Worm (Caenorhabditis elegans) whole organism, young adult: ENCODE measurements around the gene tftc-3.

Experiments
- B0336.3 ChIP-seq: fragments of 200-800 bp; sonication (Bioruptor generic); IDR thresholded peaks from 2 replicates; pipeline ENCODE4 v1.3.6; 2022; ENCODE audit warnings: missing genetic modification characterization, missing compliant biosample characterization
- C06A6.2 ChIP-seq: fragments of 200-800 bp; sonication (Bioruptor generic); conservative IDR thresholded peaks from 2 replicates; pipeline ENCODE4 v1.3.6; 2022; ENCODE audit warnings: missing genetic modification characterization, missing compliant biosample characterization
- F49E8.2 ChIP-seq: sonication (generic microtip); optimal IDR thresholded peaks from 3 replicates; lab custom pipeline; 2017; ENCODE audit warnings: missing genetic modification characterization, mild to moderate bottlenecking, missing compliant biosample characterization, antibody characterized with exemption, moderate library complexity; ENCODE audit not compliant: insufficient read depth
- F52B5.7 ChIP-seq: sonication (generic microtip); optimal IDR thresholded peaks from 2 replicates; lab custom pipeline; 2016; ENCODE audit warnings: mild to moderate bottlenecking, missing genetic modification characterization, missing compliant biosample characterization
- T26A5.8 ChIP-seq: sonication (generic microtip); optimal IDR thresholded peaks from 2 replicates; lab custom pipeline; 2016; ENCODE audit warnings: missing genetic modification characterization, missing compliant biosample characterization
- Y67H2A.10 ChIP-seq: fragments of 200-800 bp; sonication (Bioruptor generic); conservative IDR thresholded peaks from 2 replicates; pipeline ENCODE4 v1.3.6; 2022; ENCODE audit warnings: missing genetic modification reagents, missing genetic modification characterization, missing compliant biosample characterization
- ZK185.1 ChIP-seq: sonication (generic microtip); optimal IDR thresholded peaks from 2 replicates; lab custom pipeline; 2016; ENCODE audit warnings: mild to moderate bottlenecking, missing genetic modification characterization, missing compliant biosample characterization; ENCODE audit not compliant: poor library complexity, severe bottlenecking
- akir-1 ChIP-seq: fragments of 200-800 bp; sonication (Bioruptor generic); optimal IDR thresholded peaks from 2 replicates; lab custom pipeline; 2018; ENCODE audit warnings: mild to moderate bottlenecking, missing genetic modification characterization, moderate library complexity, missing compliant biosample characterization
- atf-7 ChIP-seq: sonication (generic microtip); optimal IDR thresholded peaks from 2 replicates; lab custom pipeline; 2017; ENCODE audit warnings: mild to moderate bottlenecking, missing genetic modification characterization, missing compliant biosample characterization
- attf-3 ChIP-seq: fragments of 200-800 bp; sonication (Bioruptor generic); conservative IDR thresholded peaks from 2 replicates; pipeline ENCODE4 v1.3.6; 2022; ENCODE audit warnings: missing genetic modification reagents, missing genetic modification characterization, missing compliant biosample characterization
- bed-1 ChIP-seq: fragments of 200-800 bp; sonication (Bioruptor generic); IDR thresholded peaks from 2 replicates; pipeline ENCODE4 v1.3.6; 2022; ENCODE audit warnings: missing genetic modification reagents, missing genetic modification characterization, missing compliant biosample characterization
- bed-2 ChIP-seq: fragments of 200-800 bp; sonication (Bioruptor generic); IDR thresholded peaks from 2 replicates; pipeline ENCODE4 v1.3.6; 2022; ENCODE audit warnings: missing genetic modification reagents, missing genetic modification characterization, missing compliant biosample characterization
- ccch-3 ChIP-seq: fragments of 200-800 bp; sonication (Bioruptor generic); optimal IDR thresholded peaks from 2 replicates; lab custom pipeline; 2018; ENCODE audit warnings: mild to moderate bottlenecking, missing genetic modification characterization, missing compliant biosample characterization
- cebp-1 ChIP-seq, 2 experiments: fragments of 200-800 bp in 1 of 2; sonication (Bioruptor generic) in 1 of 2; sonication (generic microtip) in 1 of 2; IDR thresholded peaks in 1 of 2; optimal IDR thresholded peaks in 1 of 2; 2 replicates each; pipeline versions ENCODE4 v1.3.6 to Lab custom; 2017 to 2022; ENCODE audit warnings: missing compliant biosample characterization in 2 of 2, missing genetic modification characterization in 2 of 2, mild to moderate bottlenecking in 1 of 2, missing genetic modification reagents in 1 of 2, moderate library complexity in 1 of 2
- dox-1 ChIP-seq: fragments of 200-800 bp; sonication (Bioruptor generic); IDR thresholded peaks from 2 replicates; pipeline ENCODE4 v1.3.6; 2022; ENCODE audit warnings: missing genetic modification reagents, missing genetic modification characterization, missing compliant biosample characterization
- efl-1 ChIP-seq: fragments of 150-350 bp; optimal IDR thresholded peaks from 2 replicates; lab custom pipeline; 2014; ENCODE audit warnings: missing biosample characterization, missing genetic modification reagents, missing genetic modification characterization
- egl-44 ChIP-seq: fragments of 200-800 bp; sonication (Bioruptor generic); IDR thresholded peaks from 2 replicates; pipeline ENCODE4 v1.3.6; 2022; ENCODE audit warnings: missing genetic modification reagents, missing genetic modification characterization, missing compliant biosample characterization
- fkh-3 ChIP-seq: sonication (generic microtip); optimal IDR thresholded peaks from 2 replicates; lab custom pipeline; 2016; ENCODE audit warnings: mild to moderate bottlenecking, missing genetic modification characterization, missing compliant biosample characterization
- hlh-26 ChIP-seq: fragments of 200-800 bp; sonication (Bioruptor generic); conservative IDR thresholded peaks from 2 replicates; pipeline ENCODE4 v1.3.6; 2022; ENCODE audit warnings: missing genetic modification reagents, missing genetic modification characterization, missing compliant biosample characterization
- hsf-1 ChIP-seq: fragments of 200-800 bp; sonication (Bioruptor generic); IDR thresholded peaks from 2 replicates; pipeline ENCODE4 v1.3.6; 2022; ENCODE audit warnings: missing genetic modification reagents, missing genetic modification characterization, missing compliant biosample characterization
- lsy-27 ChIP-seq: sonication (generic microtip); optimal IDR thresholded peaks from 2 replicates; lab custom pipeline; 2017; ENCODE audit warnings: missing genetic modification characterization, mild to moderate bottlenecking, missing compliant biosample characterization, antibody characterized with exemption, missing genotype, borderline replicate concordance; ENCODE audit not compliant: insufficient read depth
- mes-4 ChIP-seq: sonication (generic microtip); optimal IDR thresholded peaks from 2 replicates; lab custom pipeline; 2016; ENCODE audit warnings: missing genotype, missing genetic modification characterization, missing compliant biosample characterization
- nfya-2 ChIP-seq: fragments of 200-800 bp; sonication (Bioruptor generic); IDR thresholded peaks from 2 replicates; pipeline ENCODE4 v1.3.6; 2022; ENCODE audit warnings: missing genetic modification reagents, missing genetic modification characterization, missing compliant biosample characterization
- nhr-179 ChIP-seq: sonication (generic microtip); optimal IDR thresholded peaks from 2 replicates; lab custom pipeline; 2016; ENCODE audit warnings: mild to moderate bottlenecking, missing genetic modification characterization, missing compliant biosample characterization
- nhr-27 ChIP-seq: fragments of 200-800 bp; sonication (Bioruptor generic); optimal IDR thresholded peaks from 2 replicates; lab custom pipeline; 2018; ENCODE audit warnings: mild to moderate bottlenecking, missing genetic modification characterization, moderate library complexity, missing compliant biosample characterization
- nhr-80 ChIP-seq: sonication (generic microtip); optimal IDR thresholded peaks from 2 replicates; lab custom pipeline; 2016; ENCODE audit warnings: missing genetic modification characterization, missing compliant biosample characterization
- nhr-90 ChIP-seq: sonication (generic microtip); optimal IDR thresholded peaks from 2 replicates; lab custom pipeline; 2016; ENCODE audit warnings: missing genotype, mild to moderate bottlenecking, missing genetic modification characterization, missing compliant biosample characterization
- pha-4 ChIP-seq: fragments of 150-350 bp; sonication (generic microtip); optimal IDR thresholded peaks from 2 replicates; lab custom pipeline; 2014; ENCODE audit warnings: missing biosample characterization, missing genetic modification reagents, missing genetic modification characterization
- snpc-3.4 ChIP-seq: sonication (generic microtip); optimal IDR thresholded peaks from 2 replicates; lab custom pipeline; 2017; ENCODE audit warnings: missing genetic modification characterization, mild to moderate bottlenecking, missing compliant biosample characterization, antibody characterized with exemption, moderate library complexity, missing genotype, missing genetic modification reagents
- snpc-4 ChIP-seq, 5 experiments: fragments of 150-350 bp in 1 of 5; sonication (generic microtip) in 4 of 5; optimal IDR thresholded peaks; 2 replicates each; lab custom pipeline; 2014 to 2018; ENCODE audit warnings: missing genetic modification characterization in 5 of 5, missing biosample characterization in 3 of 5, antibody characterized with exemption in 2 of 5, mild to moderate bottlenecking in 2 of 5, missing compliant biosample characterization in 2 of 5, missing genotype in 2 of 5, moderate library complexity in 2 of 5, missing genetic modification reagents in 1 of 5
- unc-62 ChIP-seq: fragments of 150-350 bp; optimal IDR thresholded peaks from 2 replicates; lab custom pipeline; 2014; ENCODE audit warnings: missing biosample characterization, missing genetic modification reagents, missing genetic modification characterization
- ztf-25 ChIP-seq: fragments of 200-800 bp; sonication (Bioruptor generic); IDR thresholded peaks from 2 replicates; pipeline ENCODE4 v1.3.6; 2022; ENCODE audit warnings: missing genetic modification reagents, missing genetic modification characterization, missing compliant biosample characterization
- ztf-28 ChIP-seq: fragments of 200-800 bp; sonication (Bioruptor generic); IDR thresholded peaks from 2 replicates; pipeline ENCODE4 v1.3.6; 2022; ENCODE audit warnings: missing genetic modification reagents, missing genetic modification characterization, missing compliant biosample characterization

Gene tftc-3

DNA sequence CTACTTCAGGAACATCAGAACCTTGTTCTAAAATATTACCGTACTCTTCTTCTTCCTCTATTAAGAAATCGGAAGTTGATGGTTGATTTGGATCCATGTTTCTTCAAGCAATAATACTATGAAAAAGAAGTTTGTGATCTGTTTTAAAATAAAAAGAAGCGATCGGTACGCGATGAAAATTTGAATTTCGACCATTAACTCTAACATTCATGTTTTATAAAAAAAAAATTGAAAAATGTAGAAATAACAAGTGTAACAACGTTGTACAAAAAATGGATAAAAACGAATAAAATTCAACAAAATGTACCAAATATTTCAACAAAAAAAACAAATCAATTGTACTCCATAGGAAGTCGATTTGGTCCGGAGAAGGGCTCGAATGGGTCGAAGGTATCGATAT lies at the start of gene tftc-3:
Gene tftc-3, minus strand, starts transcription at position 101 of the 400 bp plus-strand sequence.
- TF ChIP-seq efl-1 (GFP tag; lab: Kevin White, UChicago) (no peak), nhr-27 (tag; lab: Kevin White, UChicago) (no peak), dox-1 (GFP tag; lab: Robert Waterston, UW) (no peak), nfya-2 (no peak), F52B5.7 (no peak), bed-2 (GFP tag; lab: Robert Waterston, UW) (no peak), nhr-179 (tag; lab: Kevin White, UChicago) (no peak)
- TF ChIP-seq, all 124 proteins: peak for 0

DNA sequence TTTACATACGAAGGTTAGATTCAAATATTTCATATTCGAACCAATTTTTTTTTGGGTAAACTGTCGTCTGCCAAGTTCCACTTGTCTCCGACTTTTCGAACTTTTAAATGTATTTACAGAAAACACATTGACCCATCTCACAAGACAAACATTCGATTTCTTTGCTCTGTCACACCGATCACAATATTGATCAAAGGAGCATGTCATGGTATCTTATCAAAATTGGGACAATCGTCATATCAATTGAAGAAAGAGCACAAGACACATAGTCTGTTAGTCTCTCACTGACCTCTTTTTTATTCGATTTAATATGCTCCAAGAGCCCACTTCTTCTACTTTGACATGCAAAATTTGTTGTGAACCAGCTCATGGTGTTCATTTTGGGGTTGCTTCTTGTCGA lies 45.9 kb upstream of the tftc-3 start, which contains the start of gene nhr-232:
Gene nhr-232, plus strand, starts transcription at position 121 of the 400 bp plus-strand sequence.
- no peak for TF ChIP-seq atf-7
- no peak for TF ChIP-seq ZK185.1
- TF ChIP-seq cebp-1 (GFP tag; IDR thresholded peaks at IDR 0.05; lab: Robert Waterston, UW): no peak
- peak; percentile 32 for TF ChIP-seq cebp-1 (tag; optimal IDR thresholded peaks at IDR 0.05; lab: Kevin White, UChicago)
- no peak for TF ChIP-seq nhr-90 (tag; lab: Kevin White, UChicago)
- TF ChIP-seq dox-1 (GFP tag; lab: Robert Waterston, UW): no peak
- TF ChIP-seq bed-1: no peak
- no peak for TF ChIP-seq C06A6.2 (GFP tag; lab: Robert Waterston, UW)
- TF ChIP-seq nhr-80 (tag; lab: Kevin White, UChicago): peak; percentile 91
- peak; percentile 31 for TF ChIP-seq pha-4 (tag; lab: Kevin White, UChicago)

DNA sequence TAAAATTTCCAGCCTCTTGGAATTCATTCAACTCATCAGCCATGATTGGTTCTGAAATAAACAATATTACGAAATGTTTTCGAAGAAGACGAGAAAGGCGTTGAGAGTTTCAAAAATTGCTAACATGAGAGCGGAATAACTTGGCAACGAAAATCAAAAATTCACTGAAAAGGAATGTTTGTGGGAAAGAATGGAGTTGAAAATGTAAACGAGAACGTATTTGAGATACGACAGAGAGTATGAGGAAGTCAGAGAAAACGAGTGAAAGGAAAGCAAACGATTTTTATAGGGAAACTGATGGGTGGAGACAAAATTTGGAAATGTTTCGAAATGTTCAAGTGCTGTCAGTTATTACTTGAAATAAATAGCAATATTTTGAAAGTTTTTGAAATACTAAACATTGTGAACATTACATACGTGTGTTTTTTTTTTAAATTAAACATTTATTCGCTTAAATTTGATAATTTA lies 44.9 kb upstream of the tftc-3 start, which contains the start of gene rop-1:
Gene rop-1, minus strand, starts transcription at position 51 of the 468 bp plus-strand sequence.
- TF ChIP-seq cebp-1 (GFP tag; IDR thresholded peaks at IDR 0.05; lab: Robert Waterston, UW) (0 out of 2 replicates have a peak, but pooled peaks have one; percentile 31), cebp-1 (tag; optimal IDR thresholded peaks at IDR 0.05; lab: Kevin White, UChicago) (peak; percentile 87), hsf-1 (GFP tag; lab: Robert Waterston, UW) (no peak), lsy-27 (tag; lab: Kevin White, UChicago) (no peak), snpc-3.4 (tag; lab: Kevin White, UChicago) (no peak), hlh-26 (GFP tag; lab: Robert Waterston, UW) (no peak), fkh-3 (tag; lab: Kevin White, UChicago) (no peak), mes-4 (tag; lab: Kevin White, UChicago) (no peak), ccch-3 (no peak), dox-1 (GFP tag; lab: Robert Waterston, UW) (no peak), Y67H2A.10 (no peak), unc-62 (GFP tag; lab: Kevin White, UChicago) (peak; percentile 42), akir-1 (GFP tag; lab: Kevin White, UChicago) (no peak), nhr-90 (tag; lab: Kevin White, UChicago) (no peak), ztf-28 (GFP tag; lab: Robert Waterston, UW) (no peak), T26A5.8 (no peak), nhr-80 (tag; lab: Kevin White, UChicago) (peak; percentile 38), ztf-25 (GFP tag; lab: Robert Waterston, UW) (no peak), egl-44 (GFP tag; lab: Robert Waterston, UW) (no peak), attf-3 (GFP tag; lab: Robert Waterston, UW) (no peak), snpc-4 (GFP tag; optimal IDR thresholded peaks at IDR 0.05; lab: Kevin White, UChicago) (no peak), snpc-4 (tag; optimal IDR thresholded peaks at IDR 0.05; lab: Kevin White, UChicago) (peak in 1 of 4 experiments; percentile 8), F49E8.2 (tag; lab: Kevin White, UChicago) (no peak), B0336.3 (GFP tag; lab: Robert Waterston, UW) (no peak)
